Worm (Caenorhabditis elegans): ENCODE data around the gene B0334.20.

The B0334.20 gene

DNA sequence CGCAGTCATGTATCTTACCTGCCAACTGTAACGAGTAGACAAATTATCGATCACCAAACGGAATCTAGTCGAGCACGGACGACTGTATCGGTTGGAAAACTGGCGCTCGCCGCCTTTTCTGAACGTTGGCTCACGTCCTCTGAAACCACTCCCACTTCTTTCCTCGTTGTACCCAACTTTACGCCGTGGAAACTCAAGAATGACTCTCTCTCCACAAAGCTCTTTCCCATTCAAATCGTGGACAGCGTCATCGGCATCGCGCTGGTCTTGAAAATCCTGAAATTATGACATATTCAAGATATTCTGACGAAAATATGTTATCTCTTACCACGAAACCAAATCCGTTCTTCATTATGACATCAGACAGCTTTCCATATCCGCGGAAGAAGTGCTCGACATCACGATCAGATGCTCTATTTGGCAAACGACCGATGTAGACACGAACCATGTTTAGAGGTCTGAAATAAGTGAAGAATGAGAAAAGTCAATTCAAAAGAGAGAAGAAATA lies 47.7 kb downstream of the B0334.20 start, which contains the start of gene rsp-2:
rsp-2 (minus strand) TSS at position 458 of the 508 bp plus-strand sequence.
- no peak for TF ChIP-seq nhr-237 (tag; optimal IDR thresholded peaks at IDR 0.05)
- TF ChIP-seq sem-4 (tag; optimal IDR thresholded peaks at IDR 0.05) = no peak
- no peak for TF ChIP-seq gmeb-1 (tag; optimal IDR thresholded peaks at IDR 0.05)

DNA sequence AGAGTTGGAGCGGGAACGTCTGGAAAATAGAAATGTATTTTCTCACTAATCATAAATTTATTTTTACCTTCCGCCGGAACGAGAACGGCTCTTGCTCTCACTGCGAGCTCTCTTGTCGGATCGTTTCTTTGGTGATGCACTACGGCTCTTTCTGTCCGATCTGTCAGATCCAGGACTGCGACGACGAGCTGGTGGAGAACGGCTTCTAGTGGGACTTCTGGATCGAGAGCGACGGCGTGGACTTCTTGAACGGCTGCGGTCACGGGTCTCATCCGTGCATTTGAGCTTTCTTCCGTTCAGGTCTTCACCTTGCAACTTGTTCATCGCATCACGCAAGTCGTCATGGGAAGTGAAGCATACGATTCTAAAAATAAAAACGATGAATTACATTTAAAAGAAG lies 48.5 kb downstream of the B0334.20 start:
- TF ChIP-seq mab-5 (tag; optimal IDR thresholded peaks at IDR 0.05) = no peak
- no peak for TF ChIP-seq sma-3 (GFP tag; optimal IDR thresholded peaks at IDR 0.05)
- TF ChIP-seq nhr-129 (tag; optimal IDR thresholded peaks at IDR 0.05) = no peak

DNA sequence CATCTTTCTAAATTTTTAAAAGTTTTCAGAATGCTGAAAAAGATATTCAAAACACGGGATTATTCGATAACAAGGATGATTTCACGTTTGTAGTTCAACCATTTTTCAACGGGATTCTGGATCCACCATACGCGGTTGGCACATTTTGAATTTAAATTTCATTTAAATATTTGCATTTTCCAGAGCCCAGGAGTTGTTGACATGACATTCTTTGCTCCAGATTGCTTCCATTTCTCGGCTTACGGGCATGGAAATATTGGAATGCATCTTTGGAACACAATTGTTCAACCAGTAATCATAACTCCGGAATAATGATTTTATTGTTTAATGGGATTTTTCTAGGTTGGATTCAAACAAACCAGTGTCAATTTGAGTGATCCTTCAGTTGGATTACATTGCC lies 49.4 kb downstream of the B0334.20 start:
- TF ChIP-seq nhr-21 (tag; optimal IDR thresholded peaks at IDR 0.05) = no peak
- no peak for TF ChIP-seq ztf-1 (GFP tag; conservative IDR thresholded peaks at IDR 0.05)
- no peak for TF ChIP-seq mab-5 (tag; optimal IDR thresholded peaks at IDR 0.05)
- no peak for TF ChIP-seq sma-9 (GFP tag; optimal IDR thresholded peaks at IDR 0.05)
- no peak for TF ChIP-seq sma-9 (tag; optimal IDR thresholded peaks at IDR 0.05)
- TF ChIP-seq unc-62 (GFP tag; optimal IDR thresholded peaks at IDR 0.05) = no peak
- TF ChIP-seq nhr-6 (tag; optimal IDR thresholded peaks at IDR 0.05) = no peak

All from whole organism, L2 larva.